Fruit fly (Drosophila melanogaster) whole organism, embryonic: ENCODE data around the gene CG3841.

Experiments
- Awh ChIP-seq: fragments of 200-800 bp; sonication (Bioruptor generic); IDR thresholded peaks from 2 replicates; pipeline ENCODE4, ENCODE4 v1.3.6; 2022; ENCODE audit warnings: missing biosample characterization, missing genetic modification characterization
- CG11723 ChIP-seq: fragments of 200-800 bp; sonication (Bioruptor generic); optimal IDR thresholded peaks from 2 replicates; lab custom pipeline; 2017; ENCODE audit warnings: missing biosample characterization, mild to moderate bottlenecking, missing genetic modification characterization
- CG12236 ChIP-seq: fragments of 200-800 bp; sonication (Bioruptor generic); optimal IDR thresholded peaks from 2 replicates; lab custom pipeline; 2016; ENCODE audit warnings: missing biosample characterization, missing genetic modification characterization
- CG12769 ChIP-seq: fragments of 200-800 bp; sonication (Bioruptor generic); optimal IDR thresholded peaks from 2 replicates; lab custom pipeline; 2019; ENCODE audit warnings: missing biosample characterization, mild to moderate bottlenecking, missing genetic modification characterization, moderate library complexity
- CG13624 ChIP-seq: fragments of 200-800 bp; sonication (Bioruptor generic); optimal IDR thresholded peaks from 2 replicates; lab custom pipeline; 2016; ENCODE audit warnings: missing biosample characterization, missing genetic modification characterization
- CG14441 ChIP-seq: fragments of 200-800 bp; sonication (Bioruptor generic); IDR thresholded peaks from 2 replicates; pipeline ENCODE4 v1.3.6; 2022; ENCODE audit warnings: missing biosample characterization, missing genetic modification characterization
- CG15073 ChIP-seq: fragments of 200-800 bp; sonication (Bioruptor generic); optimal IDR thresholded peaks from 2 replicates; lab custom pipeline; 2016; ENCODE audit warnings: missing biosample characterization, missing genetic modification characterization
- CG15696 ChIP-seq: fragments of 200-800 bp; sonication (Bioruptor generic); optimal IDR thresholded peaks from 2 replicates; lab custom pipeline; 2019; ENCODE audit warnings: missing biosample characterization, mild to moderate bottlenecking, missing genetic modification characterization, moderate library complexity
- CG16813 ChIP-seq: fragments of 200-800 bp; sonication (Bioruptor generic); IDR thresholded peaks from 3 replicates; pipeline ENCODE4 v1.3.6; 2022; ENCODE audit warnings: missing biosample characterization, missing genetic modification characterization; ENCODE audit not compliant: partially characterized antibody
- CG17568 ChIP-seq: fragments of 200-800 bp; sonication (Bioruptor generic); optimal IDR thresholded peaks from 2 replicates; lab custom pipeline; 2018; ENCODE audit warnings: missing biosample characterization, mild to moderate bottlenecking, missing genetic modification characterization, moderate library complexity
- CG17802 ChIP-seq: fragments of 200-800 bp; sonication (Bioruptor generic); optimal IDR thresholded peaks from 2 replicates; lab custom pipeline; 2018; ENCODE audit warnings: missing biosample characterization, mild to moderate bottlenecking, missing genetic modification characterization, moderate library complexity
- CG18476 ChIP-seq: fragments of 200-800 bp; sonication (Bioruptor generic); optimal IDR thresholded peaks from 2 replicates; lab custom pipeline; 2016; ENCODE audit warnings: missing biosample characterization, mild to moderate bottlenecking, missing genetic modification characterization
- CG2129 ChIP-seq: fragments of 200-800 bp; sonication (Bioruptor generic); IDR thresholded peaks from 2 replicates; pipeline ENCODE4 v1.3.6; 2022; ENCODE audit warnings: missing biosample characterization, missing genetic modification characterization; ENCODE audit not compliant: partially characterized antibody
- CG2202 ChIP-seq: fragments of 200-800 bp; sonication (Bioruptor generic); optimal IDR thresholded peaks from 2 replicates; lab custom pipeline; 2018; ENCODE audit warnings: missing biosample characterization, mild to moderate bottlenecking, missing genetic modification characterization
- CG32767 ChIP-seq: fragments of 200-800 bp; sonication (Bioruptor generic); IDR thresholded peaks from 2 replicates; pipeline ENCODE4 v1.3.6; 2022; ENCODE audit warnings: missing biosample characterization, missing genetic modification characterization
- CG32772 ChIP-seq: fragments of 200-800 bp; sonication (Bioruptor generic); IDR thresholded peaks from 2 replicates; pipeline ENCODE4 v1.3.6; 2022; ENCODE audit warnings: missing biosample characterization, missing genetic modification characterization
- CG34224 ChIP-seq: fragments of 200-800 bp; sonication (Bioruptor generic); IDR thresholded peaks from 3 replicates; pipeline ENCODE4 v1.3.6; 2022; ENCODE audit warnings: missing biosample characterization, missing genetic modification characterization; ENCODE audit not compliant: partially characterized antibody
- CG4328 ChIP-seq: fragments of 200-800 bp; sonication (Bioruptor generic); optimal IDR thresholded peaks from 3 replicates; lab custom pipeline; 2017; ENCODE audit warnings: missing biosample characterization, missing genetic modification reagents, missing genetic modification characterization
- CG7745 ChIP-seq: fragments of 200-800 bp; sonication (Bioruptor generic); optimal IDR thresholded peaks from 2 replicates; lab custom pipeline; 2018; ENCODE audit warnings: missing biosample characterization, mild to moderate bottlenecking, missing genetic modification characterization, moderate library complexity
- CG7963 ChIP-seq: fragments of 200-800 bp; sonication (Bioruptor generic); IDR thresholded peaks from 3 replicates; pipeline ENCODE4 v1.3.6; 2022; ENCODE audit warnings: missing biosample characterization, missing genetic modification characterization; ENCODE audit not compliant: partially characterized antibody
- Camta ChIP-seq: fragments of 200-800 bp; sonication (Bioruptor generic); optimal IDR thresholded peaks from 2 replicates; lab custom pipeline; 2016; ENCODE audit warnings: missing biosample characterization, missing genetic modification characterization
- Dfd ChIP-seq, 2 experiments: fragments of >200 bp; optimal IDR thresholded peaks; 2 replicates each; lab custom pipeline; 2017; ENCODE audit warnings: missing biosample characterization in 2 of 2, missing genetic modification characterization in 2 of 2
- Dip3 ChIP-seq: fragments of 200-800 bp; sonication (Bioruptor generic); optimal IDR thresholded peaks from 3 replicates; lab custom pipeline; 2016; ENCODE audit warnings: missing biosample characterization, missing genetic modification characterization
- E2f1 ChIP-seq: fragments of 200-800 bp; sonication (Bioruptor generic); IDR thresholded peaks from 2 replicates; pipeline ENCODE4 v1.3.6; 2022; ENCODE audit warnings: missing biosample characterization, missing genetic modification characterization
- GATAe ChIP-seq: fragments of 200-800 bp; sonication (Bioruptor generic); conservative IDR thresholded peaks from 2 replicates; pipeline ENCODE4 v1.3.6; 2022; ENCODE audit warnings: missing biosample characterization, missing genetic modification characterization
- HLH3B ChIP-seq: fragments of 200-800 bp; sonication (Bioruptor generic); IDR thresholded peaks from 2 replicates; pipeline ENCODE4 v1.3.6; 2022; ENCODE audit warnings: missing biosample characterization, missing genetic modification characterization
- HmgZ ChIP-seq: fragments of 200-800 bp; sonication (Bioruptor generic); optimal IDR thresholded peaks from 2 replicates; lab custom pipeline; 2018; ENCODE audit warnings: missing biosample characterization, mild to moderate bottlenecking, missing genetic modification characterization
- Hr3 ChIP-seq: fragments of 200-800 bp; sonication (Bioruptor generic); optimal IDR thresholded peaks from 3 replicates; lab custom pipeline; 2016; ENCODE audit warnings: missing biosample characterization, missing genetic modification characterization
- MBD-R2 ChIP-seq: fragments of 200-800 bp; sonication (Bioruptor generic); IDR thresholded peaks from 2 replicates; pipeline ENCODE4 v1.3.6; 2022; ENCODE audit warnings: missing biosample characterization, missing genetic modification characterization
- Meics ChIP-seq: fragments of 200-800 bp; sonication (Bioruptor generic); optimal IDR thresholded peaks from 2 replicates; lab custom pipeline; 2017; ENCODE audit warnings: missing biosample characterization, mild to moderate bottlenecking, missing genetic modification characterization
- Myb ChIP-seq: fragments of 200-800 bp; sonication (Bioruptor generic); optimal IDR thresholded peaks from 2 replicates; lab custom pipeline; 2016; ENCODE audit warnings: missing biosample characterization, missing genetic modification characterization
- Tbp ChIP-seq: fragments of >200 bp; optimal IDR thresholded peaks from 2 replicates; lab custom pipeline; 2018; ENCODE audit warnings: missing biosample characterization, missing genetic modification characterization
- ac ChIP-seq: fragments of 200-800 bp; sonication (Bioruptor generic); optimal IDR thresholded peaks from 3 replicates; lab custom pipeline; 2017; ENCODE audit warnings: missing biosample characterization, mild to moderate bottlenecking, missing genetic modification characterization
- br ChIP-seq: fragments of >200 bp; optimal IDR thresholded peaks from 2 replicates; lab custom pipeline; 2017
- chif ChIP-seq, 2 experiments: fragments of 200-800 bp; sonication (Bioruptor generic); optimal IDR thresholded peaks; 3 replicates each; lab custom pipeline; 2016; ENCODE audit warnings: missing biosample characterization in 2 of 2, missing genetic modification characterization in 2 of 2
- da ChIP-seq: fragments of 200-800 bp; sonication (Bioruptor generic); optimal IDR thresholded peaks from 2 replicates; lab custom pipeline; 2016; ENCODE audit warnings: missing biosample characterization, missing genetic modification characterization
- dan ChIP-seq: fragments of 200-800 bp; sonication (Bioruptor generic); IDR thresholded peaks from 2 replicates; pipeline ENCODE4 v1.3.6; 2022; ENCODE audit warnings: missing biosample characterization, missing genetic modification characterization
- ewg ChIP-seq: fragments of 200-800 bp; sonication (Bioruptor generic); optimal IDR thresholded peaks from 3 replicates; lab custom pipeline; 2017; ENCODE audit warnings: mild to moderate bottlenecking, missing biosample characterization, missing genetic modification reagents, missing genetic modification characterization
- gce ChIP-seq: fragments of 200-800 bp; sonication (Bioruptor generic); IDR thresholded peaks from 3 replicates; pipeline ENCODE4 v1.3.6; 2022; ENCODE audit warnings: missing biosample characterization, missing genetic modification characterization
- hb ChIP-seq: fragments of 200-800 bp; sonication (Bioruptor generic); IDR thresholded peaks from 3 replicates; pipeline ENCODE4 v1.3.6; 2022; ENCODE audit warnings: missing biosample characterization, missing genetic modification characterization; ENCODE audit not compliant: partially characterized antibody
- hkb ChIP-seq, 2 experiments: fragments of 200-800 bp in 1 of 2; fragments of >200 bp in 1 of 2; sonication (Bioruptor generic) in 1 of 2; IDR thresholded peaks in 1 of 2; optimal IDR thresholded peaks in 1 of 2; 2 replicates each; pipeline versions ENCODE4 v1.3.6 to Lab custom; 2017 to 2022; ENCODE audit warnings: missing biosample characterization in 1 of 2, missing genetic modification characterization in 1 of 2
- hth ChIP-seq: fragments of >200 bp; optimal IDR thresholded peaks from 2 replicates; lab custom pipeline; 2017; ENCODE audit warnings: inconsistent platforms
- ken ChIP-seq: fragments of 200-800 bp; sonication (Bioruptor generic); IDR thresholded peaks from 3 replicates; pipeline ENCODE4 v1.3.6; 2022; ENCODE audit warnings: missing biosample characterization, missing genetic modification characterization
- lbe ChIP-seq: fragments of 200-800 bp; sonication (Bioruptor generic); optimal IDR thresholded peaks from 2 replicates; lab custom pipeline; 2016; ENCODE audit warnings: missing biosample characterization, mild to moderate bottlenecking, missing genetic modification characterization
- lola ChIP-seq, 3 experiments: fragments of >200 bp in 2 of 3; fragments of 200-800 bp in 1 of 3; sonication (Bioruptor generic) in 1 of 3; optimal IDR thresholded peaks; 2 replicates each; lab custom pipeline; 2017 to 2019; ENCODE audit warnings: missing biosample characterization in 3 of 3, missing genetic modification characterization in 3 of 3, mild to moderate bottlenecking in 1 of 3, moderate library complexity in 1 of 3
- pb ChIP-seq: fragments of 200-800 bp; sonication (Bioruptor generic); optimal IDR thresholded peaks from 3 replicates; lab custom pipeline; 2016; ENCODE audit warnings: missing biosample characterization, missing genetic modification characterization
- tin ChIP-seq: fragments of 200-800 bp; sonication (Bioruptor generic); optimal IDR thresholded peaks from 3 replicates; lab custom pipeline; 2016; ENCODE audit warnings: missing biosample characterization, missing genetic modification characterization
- yki ChIP-seq: fragments of >200 bp; optimal IDR thresholded peaks from 3 replicates; lab custom pipeline; 2018

Gene CG3841

DNA sequence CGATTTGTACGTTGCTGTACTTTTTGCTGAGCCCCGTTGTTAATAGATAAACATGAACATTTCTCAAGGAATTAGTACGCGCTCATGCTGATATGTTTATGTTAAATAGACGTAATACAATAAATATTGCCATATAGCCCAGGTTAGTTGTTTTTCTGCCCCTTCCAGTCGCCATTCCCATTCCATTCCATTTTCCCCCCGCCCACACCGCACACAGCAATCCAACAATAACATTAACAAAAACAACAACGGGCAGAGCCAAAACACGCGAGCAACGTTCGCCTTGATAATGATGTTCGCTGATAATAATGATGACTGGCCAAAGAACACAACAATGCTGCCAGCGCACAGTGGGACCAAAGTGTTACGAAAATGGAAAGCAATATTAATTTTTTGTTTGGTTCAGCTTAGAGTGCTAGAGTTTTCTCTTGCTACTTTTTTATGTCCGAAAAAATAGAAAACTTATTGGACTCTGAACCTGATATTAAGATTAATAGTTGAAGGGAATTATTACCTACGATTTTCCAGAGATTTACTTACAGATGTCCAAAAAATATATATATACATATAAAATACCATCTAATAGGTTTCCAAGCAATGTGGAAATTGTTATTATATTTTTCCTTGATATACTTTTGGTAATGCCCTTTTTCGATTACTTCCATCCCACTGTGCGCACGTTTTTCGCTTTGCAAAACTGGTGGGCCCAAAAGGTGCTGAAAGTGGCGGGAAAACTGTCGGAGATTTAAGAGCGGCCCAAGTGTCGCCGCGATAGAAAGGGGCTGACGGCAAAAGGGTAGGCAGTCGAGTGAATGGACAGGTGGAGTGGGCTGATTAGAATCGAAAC lies 19.5 kb upstream of the CG3841 start (continued):
- peak; percentile 49; the same call in 1 of the 3 replicates for TF ChIP-seq hb
- peak; percentile 79 to 82 for TF ChIP-seq chif (GFP tag; optimal IDR thresholded peaks at IDR 0.05; lab: Kevin White, UChicago)
- no peak for TF ChIP-seq CG7963
- TF ChIP-seq CG12769 (tag; lab: Kevin White, UChicago) = peak; percentile 57
- peak; percentile 37 for TF ChIP-seq CG12236
- peak; percentile 97 for TF ChIP-seq CG18476 (GFP tag; lab: Kevin White, UChicago)
- TF ChIP-seq hkb (optimal IDR thresholded peaks at IDR 0.05; lab: Kevin White, UChicago) = no peak
- TF ChIP-seq hkb (GFP tag; IDR thresholded peaks at IDR 0.05; lab: Robert Waterston, UW) = peak; percentile 95
- peak; percentile 64; the same call in 2 of the 3 replicates for TF ChIP-seq gce
- TF ChIP-seq CG17568 (GFP tag; lab: Kevin White, UChicago) = peak; percentile 92
- TF ChIP-seq CG2202 (tag; lab: Kevin White, UChicago) = peak; percentile 87
- peak; percentile 95 for TF ChIP-seq CG4328 (GFP tag; lab: Kevin White, UChicago)
- peak; percentile 93 for TF ChIP-seq CG11723 (GFP tag; lab: Kevin White, UChicago)
- TF ChIP-seq lbe (GFP tag; lab: Kevin White, UChicago) = peak; percentile 94
- peak in 1 of 2 experiments; percentile 89 for TF ChIP-seq Dfd (GFP tag; optimal IDR thresholded peaks at IDR 0.05; lab: Kevin White, UChicago)
- peak; percentile 46 for TF ChIP-seq Myb
- TF ChIP-seq HmgZ = peak; percentile 91
- peak; percentile 67 for TF ChIP-seq MBD-R2 (GFP tag; lab: Robert Waterston, UW)
- TF ChIP-seq CG2129 (GFP tag; lab: Robert Waterston, UW) = no peak
- peak; percentile 85 for TF ChIP-seq Dip3 (GFP tag; lab: Kevin White, UChicago)
- peak; percentile 43; the same call in 2 of the 3 replicates for TF ChIP-seq CG16813 (GFP tag; lab: Robert Waterston, UW)
- TF ChIP-seq CG34224 = 0 out of 3 replicates have a peak, but pooled peaks have one; percentile 26
- no peak for TF ChIP-seq br (lab: Kevin White, UChicago)
- TF ChIP-seq HLH3B (GFP tag; lab: Robert Waterston, UW) = peak; percentile 91
- TF ChIP-seq ewg (GFP tag; lab: Kevin White, UChicago) = peak; percentile 91
- peak; percentile 82 for TF ChIP-seq CG32772 (GFP tag; lab: Robert Waterston, UW)
- TF ChIP-seq CG14441 (GFP tag; lab: Robert Waterston, UW) = peak; percentile 89
- TF ChIP-seq lola (GFP tag; optimal IDR thresholded peaks at IDR 0.05; lab: Kevin White, UChicago) = peak in 1 of 3 experiments; percentile 95
- peak; percentile 62 for TF ChIP-seq CG17802
- peak; percentile 48; the same call in 1 of the 2 replicates for TF ChIP-seq GATAe
- TF ChIP-seq ken (GFP tag; lab: Robert Waterston, UW) = peak; percentile 71; the same call in 2 of the 3 replicates
- peak; percentile 87 for TF ChIP-seq ac
- no peak for TF ChIP-seq CG7745 (tag; lab: Kevin White, UChicago)
- peak; percentile 71 for TF ChIP-seq pb (GFP tag; lab: Kevin White, UChicago)
- TF ChIP-seq da (GFP tag; lab: Kevin White, UChicago) = peak; percentile 21
- no peak for TF ChIP-seq Tbp (GFP tag; lab: Kevin White, UChicago)
- TF ChIP-seq E2f1 (GFP tag; lab: Robert Waterston, UW) = peak; percentile 89
- TF ChIP-seq CG15696 = peak; percentile 92
- peak; percentile 88 for TF ChIP-seq Awh (GFP tag; lab: Robert Waterston, UW)
- TF ChIP-seq Camta (GFP tag; lab: Kevin White, UChicago) = peak; percentile 83
- TF ChIP-seq dan (GFP tag; lab: Robert Waterston, UW) = peak; percentile 16; the same call in 1 of the 2 replicates
- TF ChIP-seq hth (lab: Kevin White, UChicago) = no peak
- peak; percentile 85 for TF ChIP-seq CG32767
- peak; percentile 98 for TF ChIP-seq Meics
- TF ChIP-seq tin = peak; percentile 94
- peak; percentile 95 for TF ChIP-seq Hr3 (GFP tag; lab: Kevin White, UChicago)
- TF ChIP-seq CG15073 (GFP tag; lab: Kevin White, UChicago) = peak; percentile 62
- peak; percentile 89 for TF ChIP-seq CG13624 (GFP tag; lab: Kevin White, UChicago)
- TF ChIP-seq yki = no peak
